Fruit fly (Drosophila melanogaster) whole organism: Measurements from ENCODE around the gene Efa6.

Experiments
- CG8478 ChIP-seq: fragments of >200 bp; optimal IDR thresholded peaks from 2 replicates; lab custom pipeline; 2018; ENCODE audit warnings: inconsistent platforms
- Dll ChIP-seq: fragments of >200 bp; optimal IDR thresholded peaks from 2 replicates; lab custom pipeline; 2017
- EcR ChIP-seq, 2 experiments: fragments of >200 bp; optimal IDR thresholded peaks; 2 replicates each; lab custom pipeline; 2017; ENCODE audit warnings: missing biosample characterization in 2 of 2, missing genetic modification characterization in 2 of 2, missing genetic modification reagents in 2 of 2
- pan ChIP-seq: fragments of >200 bp; optimal IDR thresholded peaks from 2 replicates; lab custom pipeline; 2017
- psq ChIP-seq: fragments of >200 bp; optimal IDR thresholded peaks from 2 replicates; lab custom pipeline; 2017
- usp ChIP-seq: fragments of >200 bp; optimal IDR thresholded peaks from 2 replicates; lab custom pipeline; 2017; ENCODE audit warnings: missing biosample characterization, missing genetic modification characterization, mixed read lengths

The Efa6 gene

dm6 chr3R:22587419-22587963 lies at the start of gene Efa6:
Efa6 (plus strand) TSS chr3R:22587755.
- TF ChIP-seq Dll (lab: Kevin White, UChicago) (no peak), psq (no peak), EcR (GFP tag; optimal IDR thresholded peaks at IDR 0.05; lab: Kevin White, UChicago) (no peak), CG8478 (lab: Kevin White, UChicago) (no peak), usp (no peak), pan (lab: Kevin White, UChicago) (no peak)

dm6 chr3R:22538877-22539276 lies 48.7 kb upstream of the Efa6 start:
- no peak for TF ChIP-seq usp
- TF ChIP-seq EcR (GFP tag; optimal IDR thresholded peaks at IDR 0.05; lab: Kevin White, UChicago) = no peak
- TF ChIP-seq pan (lab: Kevin White, UChicago) = no peak
- no peak for TF ChIP-seq psq
- no peak for TF ChIP-seq Dll (lab: Kevin White, UChicago)
- TF ChIP-seq CG8478 (lab: Kevin White, UChicago) = no peak

- TF ChIP-seq Dll (lab: Kevin White, UChicago) = no peak
Observed at dm6 chr3R:22539762-22540161, 47.8 kb upstream of the Efa6 start, which contains the start of gene CG5326. CG5326 (minus strand) TSS chr3R:22539919.

- TF ChIP-seq usp (no peak), pan (lab: Kevin White, UChicago) (no peak), CG8478 (lab: Kevin White, UChicago) (no peak), EcR (GFP tag; optimal IDR thresholded peaks at IDR 0.05; lab: Kevin White, UChicago) (no peak), psq (no peak), Dll (lab: Kevin White, UChicago) (no peak)
Observed at dm6 chr3R:22540686-22541085, 46.9 kb upstream of the Efa6 start.

dm6 chr3R:22542773-22543411 lies 44.7 kb upstream of the Efa6 start:
- TF ChIP-seq usp (no peak), pan (lab: Kevin White, UChicago) (no peak), psq (no peak), Dll (lab: Kevin White, UChicago) (no peak), CG8478 (lab: Kevin White, UChicago) (no peak), EcR (GFP tag; optimal IDR thresholded peaks at IDR 0.05; lab: Kevin White, UChicago) (no peak)

- no peak for TF ChIP-seq pan (lab: Kevin White, UChicago)
- TF ChIP-seq Dll (lab: Kevin White, UChicago) = no peak
- no peak for TF ChIP-seq CG8478 (lab: Kevin White, UChicago)
- TF ChIP-seq EcR (GFP tag; optimal IDR thresholded peaks at IDR 0.05; lab: Kevin White, UChicago) = no peak
- TF ChIP-seq usp = no peak
- no peak for TF ChIP-seq psq
Observed at dm6 chr3R:22546017-22546416, 41.5 kb upstream of the Efa6 start.

dm6 chr3R:22547585-22548022 lies 40.0 kb upstream of the Efa6 start, which contains the start of gene AdipoR:
AdipoR (minus strand) TSS chr3R:22547846.
- TF ChIP-seq pan (lab: Kevin White, UChicago) (no peak), usp (no peak), psq (no peak), CG8478 (lab: Kevin White, UChicago) (no peak), EcR (GFP tag; optimal IDR thresholded peaks at IDR 0.05; lab: Kevin White, UChicago) (no peak), Dll (lab: Kevin White, UChicago) (no peak)

dm6 chr3R:22550306-22550812 lies 37.2 kb upstream of the Efa6 start, which contains the start of gene bond:
bond (plus strand) TSS chr3R:22550680.
- TF ChIP-seq psq (no peak), CG8478 (lab: Kevin White, UChicago) (no peak), usp (no peak), EcR (GFP tag; optimal IDR thresholded peaks at IDR 0.05; lab: Kevin White, UChicago) (no peak), Dll (lab: Kevin White, UChicago) (no peak), pan (lab: Kevin White, UChicago) (no peak)

dm6 chr3R:22552686-22553085 lies 34.9 kb upstream of the Efa6 start:
- TF ChIP-seq CG8478 (lab: Kevin White, UChicago) (no peak), EcR (GFP tag; optimal IDR thresholded peaks at IDR 0.05; lab: Kevin White, UChicago) (no peak), Dll (lab: Kevin White, UChicago) (no peak), usp (no peak), pan (lab: Kevin White, UChicago) (no peak)

dm6 chr3R:22557100-22557741 lies 30.3 kb upstream of the Efa6 start:
- no peak for TF ChIP-seq psq
- no peak for TF ChIP-seq Dll (lab: Kevin White, UChicago)
- no peak for TF ChIP-seq CG8478 (lab: Kevin White, UChicago)
- no peak for TF ChIP-seq usp
- no peak for TF ChIP-seq pan (lab: Kevin White, UChicago)
- TF ChIP-seq EcR (GFP tag; optimal IDR thresholded peaks at IDR 0.05; lab: Kevin White, UChicago) = no peak

- TF ChIP-seq psq = no peak
- TF ChIP-seq usp = no peak
Observed at dm6 chr3R:22558398-22558797, 29.2 kb upstream of the Efa6 start.

- TF ChIP-seq usp (no peak), EcR (GFP tag; optimal IDR thresholded peaks at IDR 0.05; lab: Kevin White, UChicago) (no peak), CG8478 (lab: Kevin White, UChicago) (no peak), pan (lab: Kevin White, UChicago) (no peak)
Observed at dm6 chr3R:22560224-22560623, 27.3 kb upstream of the Efa6 start.
